Fruit fly (Drosophila melanogaster) whole organism, embryonic: Measurements from ENCODE around the gene Fgop2.

Experiments used
- ATbp ChIP-seq: fragments of 200-800 bp; sonication (Bioruptor generic); optimal IDR thresholded peaks from 2 replicates; lab custom pipeline; 2017; ENCODE audit warnings: missing biosample characterization, mild to moderate bottlenecking, missing genetic modification characterization, missing genetic modification reagents
- CG10147 ChIP-seq: fragments of 200-800 bp; sonication (Bioruptor generic); optimal IDR thresholded peaks from 2 replicates; lab custom pipeline; 2019; ENCODE audit warnings: missing biosample characterization, mild to moderate bottlenecking, missing genetic modification characterization, moderate library complexity
- CG1024 ChIP-seq: fragments of 200-800 bp; sonication (Bioruptor generic); IDR thresholded peaks from 2 replicates; pipeline ENCODE4 v1.3.6; 2022; ENCODE audit warnings: missing biosample characterization, missing genetic modification characterization
- CG10654 ChIP-seq: fragments of 200-800 bp; sonication (Bioruptor generic); optimal IDR thresholded peaks from 2 replicates; lab custom pipeline; 2016; ENCODE audit warnings: missing biosample characterization, missing genetic modification characterization
- CG11093 ChIP-seq: fragments of 200-800 bp; sonication (Bioruptor generic); IDR thresholded peaks from 3 replicates; pipeline ENCODE4 v1.3.6; 2022; ENCODE audit warnings: missing biosample characterization, missing genetic modification characterization
- CG11247 ChIP-seq: fragments of 200-800 bp; sonication (Bioruptor generic); IDR thresholded peaks from 2 replicates; pipeline ENCODE4 v1.3.6; 2022; ENCODE audit warnings: missing biosample characterization, missing genetic modification characterization
- CG14667 ChIP-seq: fragments of 200-800 bp; sonication (Bioruptor generic); IDR thresholded peaks from 2 replicates; pipeline ENCODE4 v1.3.6; 2022; ENCODE audit warnings: missing biosample characterization, missing genetic modification characterization
- CG14710 ChIP-seq: fragments of 200-800 bp; sonication (Bioruptor generic); optimal IDR thresholded peaks from 3 replicates; lab custom pipeline; 2019; ENCODE audit warnings: missing biosample characterization, mild to moderate bottlenecking, missing genetic modification characterization, moderate library complexity
- CG15696 ChIP-seq: fragments of 200-800 bp; sonication (Bioruptor generic); optimal IDR thresholded peaks from 2 replicates; lab custom pipeline; 2019; ENCODE audit warnings: missing biosample characterization, mild to moderate bottlenecking, missing genetic modification characterization, moderate library complexity
- CG18262 ChIP-seq: fragments of 200-800 bp; optimal IDR thresholded peaks from 3 replicates; lab custom pipeline; 2019; ENCODE audit warnings: missing biosample characterization, mild to moderate bottlenecking, missing genetic modification characterization, moderate library complexity
- CG2202 ChIP-seq: fragments of 200-800 bp; sonication (Bioruptor generic); optimal IDR thresholded peaks from 2 replicates; lab custom pipeline; 2018; ENCODE audit warnings: missing biosample characterization, mild to moderate bottlenecking, missing genetic modification characterization
- CG2712 ChIP-seq: fragments of 200-800 bp; optimal IDR thresholded peaks from 3 replicates; lab custom pipeline; 2019; ENCODE audit warnings: missing biosample characterization, mild to moderate bottlenecking, missing genetic modification characterization, moderate library complexity
- CG3995 ChIP-seq: fragments of 200-800 bp; sonication (Bioruptor generic); optimal IDR thresholded peaks from 3 replicates; lab custom pipeline; 2016; ENCODE audit warnings: missing biosample characterization, missing genetic modification characterization
- CG4820 ChIP-seq: fragments of 200-800 bp; sonication (Bioruptor generic); optimal IDR thresholded peaks from 3 replicates; lab custom pipeline; 2016; ENCODE audit warnings: missing biosample characterization, missing genetic modification characterization
- CG6683 ChIP-seq: fragments of 200-800 bp; sonication (Bioruptor generic); optimal IDR thresholded peaks from 2 replicates; lab custom pipeline; 2017; ENCODE audit warnings: missing biosample characterization, mild to moderate bottlenecking, missing genetic modification characterization, missing genetic modification reagents
- CG7839 ChIP-seq: fragments of 200-800 bp; sonication (Bioruptor generic); optimal IDR thresholded peaks from 3 replicates; lab custom pipeline; 2018; ENCODE audit warnings: missing biosample characterization, mild to moderate bottlenecking, missing genetic modification characterization, moderate library complexity
- CG8290 ChIP-seq, 3 experiments: fragments of 200-800 bp; sonication (Bioruptor generic); optimal IDR thresholded peaks; 2 replicates each; lab custom pipeline; 2016 to 2019; ENCODE audit warnings: missing biosample characterization in 3 of 3, missing genetic modification characterization in 3 of 3, mild to moderate bottlenecking in 2 of 3, moderate library complexity in 1 of 3
- CG8388 ChIP-seq: fragments of 200-800 bp; sonication (Bioruptor generic); optimal IDR thresholded peaks from 2 replicates; lab custom pipeline; 2019; ENCODE audit warnings: missing biosample characterization, mild to moderate bottlenecking, missing genetic modification characterization, moderate library complexity
- CG9797 ChIP-seq: fragments of 200-800 bp; sonication (Bioruptor generic); optimal IDR thresholded peaks from 3 replicates; lab custom pipeline; 2018; ENCODE audit warnings: missing biosample characterization, mild to moderate bottlenecking, missing genetic modification characterization
- Camta ChIP-seq: fragments of 200-800 bp; sonication (Bioruptor generic); optimal IDR thresholded peaks from 2 replicates; lab custom pipeline; 2016; ENCODE audit warnings: missing biosample characterization, missing genetic modification characterization
- Dek ChIP-seq: fragments of 200-800 bp; sonication (Bioruptor generic); optimal IDR thresholded peaks from 3 replicates; lab custom pipeline; 2019; ENCODE audit warnings: missing biosample characterization, mild to moderate bottlenecking, missing genetic modification characterization, moderate library complexity
- Drgx ChIP-seq: fragments of 200-800 bp; sonication (Bioruptor generic); IDR thresholded peaks from 2 replicates; pipeline ENCODE4 v1.3.6; 2022; ENCODE audit warnings: missing biosample characterization, missing genetic modification characterization
- HmgD ChIP-seq: fragments of 200-800 bp; sonication (Bioruptor generic); optimal IDR thresholded peaks from 3 replicates; lab custom pipeline; 2016; ENCODE audit warnings: missing biosample characterization, missing genetic modification characterization
- Hr78 ChIP-seq, 2 experiments: fragments of 200-800 bp in 1 of 2; fragments of >200 bp in 1 of 2; sonication (Bioruptor generic) in 1 of 2; optimal IDR thresholded peaks; 2 replicates each; lab custom pipeline; 2017 to 2019; ENCODE audit warnings: missing biosample characterization in 2 of 2, missing genetic modification characterization in 2 of 2, mild to moderate bottlenecking in 1 of 2, moderate library complexity in 1 of 2
- MESR4 ChIP-seq: fragments of 200-800 bp; sonication (Bioruptor generic); optimal IDR thresholded peaks from 2 replicates; lab custom pipeline; 2018; ENCODE audit warnings: missing biosample characterization, mild to moderate bottlenecking, missing genetic modification characterization, moderate library complexity
- Nf-YA ChIP-seq: fragments of 200-800 bp; sonication (Bioruptor generic); IDR thresholded peaks from 2 replicates; pipeline ENCODE4 v1.3.6; 2022; ENCODE audit warnings: missing biosample characterization, missing genetic modification characterization
- Spps ChIP-seq: fragments of 200-800 bp; sonication (Bioruptor generic); optimal IDR thresholded peaks from 2 replicates; lab custom pipeline; 2018; ENCODE audit warnings: missing biosample characterization, mild to moderate bottlenecking, missing genetic modification characterization
- Sry-β ChIP-seq: fragments of 200-800 bp; sonication (Bioruptor generic); optimal IDR thresholded peaks from 2 replicates; lab custom pipeline; 2018; ENCODE audit warnings: missing biosample characterization, mild to moderate bottlenecking, missing genetic modification characterization, moderate library complexity
- Stat92E ChIP-seq, 3 experiments: fragments of >200 bp in 2 of 3; fragments of 200-800 bp in 1 of 3; sonication (Bioruptor generic) in 1 of 3; optimal IDR thresholded peaks; 2 replicates each; lab custom pipeline; 2017 to 2019; ENCODE audit warnings: missing biosample characterization in 3 of 3, missing genetic modification characterization in 3 of 3, mild to moderate bottlenecking in 1 of 3, moderate library complexity in 1 of 3
- ase ChIP-seq: fragments of 200-800 bp; sonication (Bioruptor generic); IDR thresholded peaks from 3 replicates; pipeline ENCODE4 v1.3.6; 2022; ENCODE audit warnings: missing biosample characterization, missing genetic modification characterization
- az2 ChIP-seq: fragments of 200-800 bp; sonication (Bioruptor generic); optimal IDR thresholded peaks from 3 replicates; lab custom pipeline; 2016; ENCODE audit warnings: missing biosample characterization, missing genetic modification characterization
- crol ChIP-seq: fragments of 200-800 bp; sonication (Bioruptor generic); IDR thresholded peaks from 2 replicates; pipeline ENCODE4 v1.3.6; 2022; ENCODE audit warnings: missing biosample characterization, missing genetic modification characterization
- dmrt11E ChIP-seq: fragments of 200-800 bp; sonication (Bioruptor generic); optimal IDR thresholded peaks from 3 replicates; lab custom pipeline; 2018; ENCODE audit warnings: missing biosample characterization, mild to moderate bottlenecking, missing genetic modification characterization, moderate library complexity
- gcm ChIP-seq: fragments of 200-800 bp; sonication (Bioruptor generic); optimal IDR thresholded peaks from 2 replicates; lab custom pipeline; 2019; ENCODE audit warnings: missing biosample characterization, mild to moderate bottlenecking, missing genetic modification characterization, moderate library complexity
- hb ChIP-seq: fragments of 200-800 bp; sonication (Bioruptor generic); IDR thresholded peaks from 3 replicates; pipeline ENCODE4 v1.3.6; 2022; ENCODE audit warnings: missing biosample characterization, missing genetic modification characterization; ENCODE audit not compliant: partially characterized antibody
- nerfin-1 ChIP-seq: fragments of 200-800 bp; sonication (Bioruptor generic); optimal IDR thresholded peaks from 3 replicates; lab custom pipeline; 2019; ENCODE audit warnings: missing biosample characterization, mild to moderate bottlenecking, missing genetic modification characterization, moderate library complexity
- org-1 ChIP-seq: fragments of 200-800 bp; sonication (Bioruptor generic); optimal IDR thresholded peaks from 2 replicates; lab custom pipeline; 2017; ENCODE audit warnings: missing biosample characterization, missing genetic modification characterization
- otp ChIP-seq: fragments of 200-800 bp; sonication (Bioruptor generic); IDR thresholded peaks from 3 replicates; pipeline ENCODE4, ENCODE4 v1.3.6; 2022; ENCODE audit warnings: missing biosample characterization, missing genetic modification characterization
- p53 ChIP-seq: fragments of 200-800 bp; sonication (Bioruptor generic); optimal IDR thresholded peaks from 2 replicates; lab custom pipeline; 2016; ENCODE audit warnings: missing biosample characterization, missing genetic modification characterization
- pan ChIP-seq, 4 experiments: fragments of >200 bp in 3 of 4; fragments of 200-800 bp in 1 of 4; sonication (Bioruptor generic) in 1 of 4; optimal IDR thresholded peaks in 3 of 4; IDR thresholded peaks in 1 of 4; 2 replicates each; pipeline versions ENCODE4 v1.3.6 to Lab custom; 2017 to 2022; ENCODE audit warnings: missing biosample characterization in 2 of 4, missing genetic modification characterization in 2 of 4, mixed read lengths in 1 of 4
- peb ChIP-seq: fragments of 200-800 bp; sonication (Bioruptor generic); IDR thresholded peaks from 2 replicates; pipeline ENCODE4 v1.3.6; 2022; ENCODE audit warnings: missing biosample characterization, missing genetic modification characterization
- run ChIP-seq: fragments of 200-800 bp; sonication (Bioruptor generic); optimal IDR thresholded peaks from 3 replicates; lab custom pipeline; 2018; ENCODE audit warnings: missing biosample characterization, mild to moderate bottlenecking, missing genetic modification characterization
- sens ChIP-seq: fragments of 200-800 bp; sonication (Bioruptor generic); peaks from one replicate; lab custom pipeline; 2016; ENCODE audit warnings: missing biosample characterization, missing genetic modification characterization
- seq ChIP-seq: fragments of 200-800 bp; sonication (Bioruptor generic); IDR thresholded peaks from 2 replicates; pipeline ENCODE4 v1.3.6; 2022; ENCODE audit warnings: missing biosample characterization, missing genetic modification characterization
- stwl ChIP-seq: fragments of 200-800 bp; sonication (Bioruptor generic); optimal IDR thresholded peaks from 3 replicates; lab custom pipeline; 2018; ENCODE audit warnings: missing biosample characterization, mild to moderate bottlenecking, missing genetic modification characterization, moderate library complexity
- sug ChIP-seq: fragments of 200-800 bp; optimal IDR thresholded peaks from 2 replicates; lab custom pipeline; 2019; ENCODE audit warnings: missing biosample characterization, mild to moderate bottlenecking, missing genetic modification characterization, moderate library complexity
- tin ChIP-seq: fragments of 200-800 bp; sonication (Bioruptor generic); optimal IDR thresholded peaks from 3 replicates; lab custom pipeline; 2016; ENCODE audit warnings: missing biosample characterization, missing genetic modification characterization
- trem ChIP-seq: fragments of 200-800 bp; optimal IDR thresholded peaks from 3 replicates; lab custom pipeline; 2019; ENCODE audit warnings: missing biosample characterization, mild to moderate bottlenecking, missing genetic modification characterization, moderate library complexity
- twi ChIP-seq: fragments of 200-800 bp; optimal IDR thresholded peaks from 2 replicates; lab custom pipeline; 2019; ENCODE audit warnings: missing biosample characterization, mild to moderate bottlenecking, missing genetic modification characterization, moderate library complexity

Gene Fgop2

dm6 chr2L:6964022-6964434, 18.9 kb upstream of the Fgop2 start, which contains the start of the genes sip2 and Coprox (continued):
- TF ChIP-seq otp (GFP tag; lab: Robert Waterston, UW) (no peak), MESR4 (no peak), Hr78 (GFP tag; optimal IDR thresholded peaks at IDR 0.05; lab: Kevin White, UChicago) (peak in 1 of 2 experiments; percentile 70), CG7839 (tag; lab: Kevin White, UChicago) (peak; percentile 78), Nf-YA (GFP tag; lab: Robert Waterston, UW) (no peak), CG1024 (GFP tag; lab: Robert Waterston, UW) (no peak), dmrt11E (tag; lab: Kevin White, UChicago) (peak; percentile 77), tin (peak; percentile 37), CG9797 (GFP tag; lab: Kevin White, UChicago) (peak; percentile 89), gcm (GFP tag; lab: Kevin White, UChicago) (peak; percentile 75), ase (GFP tag; lab: Robert Waterston, UW) (0 out of 3 replicates have a peak, but pooled peaks have one; percentile 30), run (tag; lab: Kevin White, UChicago) (peak; percentile 7), CG14710 (tag; lab: Kevin White, UChicago) (peak; percentile 89), ATbp (GFP tag; lab: Kevin White, UChicago) (no peak), az2 (peak; percentile 63), CG15696 (tag; lab: Kevin White, UChicago) (peak; percentile 76), pan (optimal IDR thresholded peaks at IDR 0.05; lab: Kevin White, UChicago) (no peak), pan (GFP tag; optimal IDR thresholded peaks at IDR 0.05 in 1 of 2, IDR thresholded peaks at IDR 0.05 in 1 of 2) (peak in 1 of 2 experiments; percentile 57), Sry-β (peak; percentile 29), peb (GFP tag; lab: Robert Waterston, UW) (no peak), CG6683 (GFP tag; lab: Kevin White, UChicago) (peak; percentile 36), CG10147 (GFP tag; lab: Kevin White, UChicago) (peak; percentile 62), CG2712 (peak; percentile 88), Camta (GFP tag; lab: Kevin White, UChicago) (no peak), sug (tag; lab: Kevin White, UChicago) (peak; percentile 78), CG18262 (tag; lab: Kevin White, UChicago) (peak; percentile 82), CG3995 (peak; percentile 62), org-1 (GFP tag; lab: Kevin White, UChicago) (no peak), twi (tag; lab: Kevin White, UChicago) (peak; percentile 63), Dek (peak; percentile 74), CG10654 (no peak), CG4820 (GFP tag; lab: Kevin White, UChicago) (peak; percentile 27), CG11093 (no peak), CG8388 (GFP tag; lab: Kevin White, UChicago) (peak; percentile 59), sens (GFP tag; lab: Kevin White, UChicago) (peak; percentile 62), Drgx (peak; percentile 38; the same call in 1 of the 2 replicates), nerfin-1 (peak; percentile 69), stwl (peak; percentile 57), crol (no peak), Spps (peak; percentile 52), seq (no peak), CG2202 (tag; lab: Kevin White, UChicago) (no peak), p53 (GFP tag; lab: Kevin White, UChicago) (no peak), CG14667 (GFP tag; lab: Robert Waterston, UW) (0 out of 2 replicates have a peak, but pooled peaks have one; percentile 14), CG11247 (GFP tag; lab: Robert Waterston, UW) (no peak), Stat92E (GFP tag; optimal IDR thresholded peaks at IDR 0.05; lab: Kevin White, UChicago) (peak in 1 of 3 experiments; percentile 15), HmgD (GFP tag; lab: Kevin White, UChicago) (no peak), hb (GFP tag; lab: Robert Waterston, UW) (no peak), CG8290 (GFP tag; optimal IDR thresholded peaks at IDR 0.05; lab: Kevin White, UChicago) (peak; percentile 42), CG8290 (tag; optimal IDR thresholded peaks at IDR 0.05; lab: Kevin White, UChicago) (no peak), trem (tag; lab: Kevin White, UChicago) (peak; percentile 80)
